Worm (Caenorhabditis elegans) whole organism, L1 larva: Measurements from ENCODE around the gene vps-29.

Experiments
- F16B12.6 ChIP-seq: fragments of 150-350 bp; optimal IDR thresholded peaks from 2 replicates; lab custom pipeline; 2014; ENCODE audit warnings: missing biosample characterization, missing genetic modification characterization
- ama-1 ChIP-seq: fragments of 150-350 bp; optimal IDR thresholded peaks from 2 replicates; lab custom pipeline; 2014
- blmp-1 ChIP-seq: fragments of 150-350 bp; optimal IDR thresholded peaks from 2 replicates; lab custom pipeline; 2014; ENCODE audit warnings: missing biosample characterization, missing genetic modification characterization
- ceh-63 ChIP-seq: fragments of 200-800 bp; sonication (Bioruptor generic); optimal IDR thresholded peaks from 2 replicates; lab custom pipeline; 2018; ENCODE audit warnings: mild to moderate bottlenecking, missing genetic modification characterization, missing compliant biosample characterization
- ceh-82 ChIP-seq, 3 experiments: fragments of 150-350 bp in 1 of 3; sonication (generic microtip) in 2 of 3; optimal IDR thresholded peaks; 2 replicates each; lab custom pipeline; 2014 to 2017; ENCODE audit warnings: missing biosample characterization in 3 of 3, missing genetic modification characterization in 3 of 3
- ces-1 ChIP-seq: fragments of 150-350 bp; optimal IDR thresholded peaks from 2 replicates; lab custom pipeline; 2014; ENCODE audit warnings: missing biosample characterization, missing genetic modification reagents, missing genetic modification characterization
- dsc-1 ChIP-seq: sonication (generic microtip); optimal IDR thresholded peaks from 2 replicates; lab custom pipeline; 2016; ENCODE audit warnings: mild to moderate bottlenecking, missing genetic modification characterization, missing compliant biosample characterization
- efl-1 ChIP-seq, 4 experiments: fragments of 150-350 bp; optimal IDR thresholded peaks in 3 of 4; peaks in 1 of 4; 1 replicate in 1 of 4; 2 replicates in 3 of 4; lab custom pipeline; 2014; ENCODE audit warnings: missing biosample characterization in 2 of 4, missing genetic modification characterization in 2 of 4, missing genetic modification reagents in 2 of 4
- egl-13 ChIP-seq: sonication (generic microtip); optimal IDR thresholded peaks from 2 replicates; lab custom pipeline; 2016; ENCODE audit warnings: missing genotype, missing genetic modification reagents, missing genetic modification characterization, missing compliant biosample characterization
- ets-5 ChIP-seq: fragments of 200-800 bp; sonication (Bioruptor generic); IDR thresholded peaks from 2 replicates; pipeline ENCODE4 v1.3.6; 2022; ENCODE audit warnings: missing genetic modification characterization, missing compliant biosample characterization
- fkh-8 ChIP-seq: sonication (generic microtip); optimal IDR thresholded peaks from 2 replicates; lab custom pipeline; 2016; ENCODE audit warnings: mild to moderate bottlenecking, missing genetic modification characterization, missing compliant biosample characterization
- jun-1 ChIP-seq: fragments of 150-350 bp; optimal IDR thresholded peaks from 2 replicates; lab custom pipeline; 2014; ENCODE audit warnings: missing biosample characterization, missing genetic modification reagents, missing genetic modification characterization
- lin-14 ChIP-seq: fragments of 200-800 bp; sonication (Bioruptor generic); optimal IDR thresholded peaks from 2 replicates; lab custom pipeline; 2018; ENCODE audit warnings: mild to moderate bottlenecking, missing genetic modification characterization, moderate library complexity, missing compliant biosample characterization
- lir-3 ChIP-seq: sonication (generic microtip); optimal IDR thresholded peaks from 2 replicates; lab custom pipeline; 2016; ENCODE audit warnings: mild to moderate bottlenecking, missing genetic modification characterization, moderate library complexity, missing compliant biosample characterization; ENCODE audit not compliant: poor library complexity
- lsy-2 ChIP-seq, 2 experiments: fragments of 150-350 bp; optimal IDR thresholded peaks; 2 replicates each; lab custom pipeline; 2014; ENCODE audit warnings: missing biosample characterization in 2 of 2, missing genetic modification characterization in 2 of 2
- mdl-1 ChIP-seq, 2 experiments: fragments of 150-350 bp; optimal IDR thresholded peaks; 2 replicates each; lab custom pipeline; 2014 to 2017; ENCODE audit warnings: missing biosample characterization in 2 of 2, missing genetic modification characterization in 2 of 2, inconsistent platforms in 1 of 2
- mep-1 ChIP-seq: fragments of 150-350 bp; optimal IDR thresholded peaks from 2 replicates; lab custom pipeline; 2014; ENCODE audit warnings: missing biosample characterization, missing genetic modification characterization
- nhr-11 ChIP-seq: fragments of 150-350 bp; optimal IDR thresholded peaks from 2 replicates; lab custom pipeline; 2014; ENCODE audit warnings: missing biosample characterization, missing genetic modification characterization
- nhr-20 ChIP-seq: sonication (generic microtip); optimal IDR thresholded peaks from 2 replicates; lab custom pipeline; 2016; ENCODE audit warnings: mild to moderate bottlenecking, missing genetic modification characterization, missing compliant biosample characterization
- nhr-71 ChIP-seq: sonication (generic microtip); optimal IDR thresholded peaks from 2 replicates; lab custom pipeline; 2016; ENCODE audit warnings: mild to moderate bottlenecking, missing genetic modification characterization, moderate library complexity, missing compliant biosample characterization
- nhr-84 ChIP-seq: sonication (generic microtip); optimal IDR thresholded peaks from 2 replicates; lab custom pipeline; 2017; ENCODE audit warnings: missing biosample characterization, missing genetic modification characterization
- pag-3 ChIP-seq: sonication (generic microtip); optimal IDR thresholded peaks from 2 replicates; lab custom pipeline; 2017; ENCODE audit warnings: missing genetic modification characterization, mild to moderate bottlenecking, missing compliant biosample characterization, antibody characterized with exemption, borderline replicate concordance; ENCODE audit not compliant: insufficient read depth
- pax-3 ChIP-seq: fragments of 200-800 bp; sonication (Bioruptor generic); optimal IDR thresholded peaks from 2 replicates; lab custom pipeline; 2018; ENCODE audit warnings: mild to moderate bottlenecking, missing genetic modification characterization, moderate library complexity, missing compliant biosample characterization
- rnt-1 ChIP-seq: sonication (generic microtip); optimal IDR thresholded peaks from 2 replicates; lab custom pipeline; 2016; ENCODE audit warnings: mild to moderate bottlenecking, missing genetic modification characterization, moderate library complexity, missing compliant biosample characterization
- snu-23 ChIP-seq: sonication (generic microtip); optimal IDR thresholded peaks from 2 replicates; lab custom pipeline; 2016; ENCODE audit warnings: missing genetic modification characterization, missing compliant biosample characterization
- tbx-2 ChIP-seq: sonication (generic microtip); optimal IDR thresholded peaks from 2 replicates; lab custom pipeline; 2016; ENCODE audit warnings: missing genetic modification characterization, missing compliant biosample characterization
- unc-130 ChIP-seq: fragments of 150-350 bp; optimal IDR thresholded peaks from 2 replicates; lab custom pipeline; 2017; ENCODE audit warnings: missing biosample characterization, missing genetic modification characterization, inconsistent platforms
- unc-62 ChIP-seq: fragments of 150-350 bp; optimal IDR thresholded peaks from 2 replicates; lab custom pipeline; 2014; ENCODE audit warnings: missing biosample characterization, missing genetic modification reagents, missing genetic modification characterization
- unc-86 ChIP-seq: sonication (generic microtip); optimal IDR thresholded peaks from 2 replicates; lab custom pipeline; 2016; ENCODE audit warnings: missing genetic modification characterization, missing compliant biosample characterization
- unc-98 ChIP-seq: fragments of 200-800 bp; sonication (Bioruptor generic); IDR thresholded peaks from 2 replicates; pipeline ENCODE4 v1.3.6; 2022; ENCODE audit warnings: missing genetic modification characterization, missing compliant biosample characterization
- xbp-1 ChIP-seq: sonication (generic microtip); optimal IDR thresholded peaks from 2 replicates; lab custom pipeline; 2016; ENCODE audit warnings: missing genetic modification characterization, missing compliant biosample characterization
- ztf-11 ChIP-seq, 2 experiments: sonication (generic microtip); optimal IDR thresholded peaks; 2 replicates each; lab custom pipeline; 2016 to 2017; ENCODE audit warnings: missing genetic modification characterization in 2 of 2, missing biosample characterization in 1 of 2, missing compliant biosample characterization in 1 of 2
- ztf-4 ChIP-seq: fragments of 150-350 bp; optimal IDR thresholded peaks from 2 replicates; lab custom pipeline; 2014; ENCODE audit warnings: missing biosample characterization, missing genetic modification characterization

The vps-29 gene

DNA sequence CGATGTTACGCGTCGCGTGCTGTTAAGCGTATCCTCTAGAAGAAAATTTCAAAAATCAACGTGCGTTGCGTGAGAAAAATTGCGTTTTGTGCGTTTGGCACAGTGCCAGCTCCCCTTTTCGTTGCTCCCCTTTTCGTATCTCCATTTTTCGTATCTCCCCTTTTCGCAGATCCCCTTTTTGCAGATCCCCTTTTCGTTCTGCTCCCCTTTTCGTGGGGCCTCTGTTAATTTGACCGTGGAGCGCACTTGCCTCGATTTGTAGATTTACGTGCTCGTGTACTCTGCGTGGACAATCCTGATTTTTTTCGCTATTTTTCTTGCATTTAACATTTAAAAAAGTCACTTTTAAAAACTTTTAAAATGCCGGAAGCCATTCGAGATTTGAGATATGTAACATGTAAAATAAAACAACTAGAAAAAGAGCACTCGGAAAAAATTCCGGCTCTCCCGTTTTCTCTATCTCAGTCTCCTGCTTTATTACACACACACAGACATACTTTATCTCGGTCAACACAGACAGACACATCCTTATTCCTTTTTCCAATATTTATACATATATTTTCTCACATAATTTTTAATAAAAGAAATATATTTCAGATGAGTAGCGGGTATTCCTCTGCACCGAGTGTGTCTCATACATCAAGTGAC, 10.9 kb upstream of the vps-29 start, which contains the start of gene ttll-4 (continued):
- TF ChIP-seq unc-86 (peak; percentile 72), fkh-8 (tag; lab: Kevin White, UChicago) (peak; percentile 56), lin-14 (GFP tag; lab: Kevin White, UChicago) (peak; percentile 82), ets-5 (GFP tag; lab: Robert Waterston, UW) (no peak), unc-98 (peak; percentile 72), blmp-1 (tag; lab: Kevin White, UChicago) (no peak), rnt-1 (peak; percentile 85), ztf-4 (tag; lab: Kevin White, UChicago) (no peak), nhr-20 (tag; lab: Kevin White, UChicago) (peak; percentile 36), mdl-1 (tag; optimal IDR thresholded peaks at IDR 0.05; lab: Kevin White, UChicago) (no peak), efl-1 (optimal IDR thresholded peaks at IDR 0.05; lab: Kevin White, UChicago) (peak; percentile 69 to 81), efl-1 (GFP tag; optimal IDR thresholded peaks at IDR 0.05 in 1 of 2; lab: Kevin White, UChicago) (peak; percentile 47 to 80), ztf-11 (tag; optimal IDR thresholded peaks at IDR 0.05; lab: Kevin White, UChicago) (peak in 1 of 2 experiments; percentile 67), nhr-84 (no peak), xbp-1 (peak; percentile 57), snu-23 (GFP tag; lab: Kevin White, UChicago) (peak; percentile 58), egl-13 (peak; percentile 59), pax-3 (tag; lab: Kevin White, UChicago) (peak; percentile 29), lir-3 (peak; percentile 71), jun-1 (tag; lab: Kevin White, UChicago) (no peak), ama-1 (lab: Kevin White, UChicago) (no peak), unc-130 (tag; lab: Kevin White, UChicago) (no peak), ceh-63 (GFP tag; lab: Kevin White, UChicago) (no peak), unc-62 (GFP tag; lab: Kevin White, UChicago) (no peak), nhr-71 (tag; lab: Kevin White, UChicago) (peak; percentile 81), mep-1 (tag; lab: Kevin White, UChicago) (no peak), nhr-11 (tag; lab: Kevin White, UChicago) (no peak)

DNA sequence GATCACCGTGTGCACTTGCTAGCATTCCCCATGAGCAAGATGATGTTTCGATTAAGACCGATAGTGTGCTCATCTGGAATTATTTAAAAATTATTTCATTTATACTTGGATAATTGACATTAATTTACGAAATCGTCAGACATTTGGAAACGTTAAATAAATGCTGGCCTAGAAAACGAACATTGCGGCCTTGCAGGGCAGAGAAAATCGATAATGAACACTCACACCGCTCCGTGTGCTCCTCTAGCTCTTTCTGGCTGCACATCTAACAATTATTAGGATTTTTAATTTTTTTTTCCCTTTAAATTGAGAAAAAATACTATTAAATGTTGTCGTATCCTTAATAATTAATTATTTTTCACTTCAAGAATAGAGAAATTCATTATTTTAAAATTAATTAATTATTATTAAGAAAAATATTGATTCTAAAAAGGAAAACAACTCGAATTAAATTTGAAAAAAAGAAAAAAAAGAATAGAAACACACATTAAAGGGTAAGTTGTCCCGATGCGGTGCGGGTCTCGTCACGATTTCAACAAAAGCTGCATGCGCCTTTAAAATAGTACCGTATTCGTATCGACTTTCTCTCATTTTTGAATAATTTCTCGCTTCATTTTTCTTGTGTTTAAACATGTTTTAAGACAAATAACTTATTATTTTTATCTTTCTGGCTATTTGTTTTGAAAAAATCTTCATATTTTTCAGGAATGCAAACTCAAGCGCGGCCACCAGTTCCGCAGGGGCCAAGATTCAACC, 7.4 kb upstream of the vps-29 start, which contains the start of the genes gtf-2H3 and ham-3:
gtf-2H3 (minus strand) TSS at position 73 of the 756 bp plus-strand sequence.
ham-3 (plus strand) TSS at position 706 of the 756 bp plus-strand sequence.
- TF ChIP-seq lsy-2 (tag; optimal IDR thresholded peaks at IDR 0.05; lab: Kevin White, UChicago): peak in 1 of 2 experiments; percentile 28
- no peak for TF ChIP-seq unc-86
- peak in 1 of 3 experiments; percentile 15 for TF ChIP-seq ceh-82 (tag; optimal IDR thresholded peaks at IDR 0.05; lab: Kevin White, UChicago)
- peak; percentile 59 for TF ChIP-seq lin-14 (GFP tag; lab: Kevin White, UChicago)
- TF ChIP-seq lir-3: peak; percentile 32
- peak; percentile 19 for TF ChIP-seq rnt-1
- peak in 1 of 2 experiments; percentile 6 for TF ChIP-seq ztf-11 (tag; optimal IDR thresholded peaks at IDR 0.05; lab: Kevin White, UChicago)
- TF ChIP-seq ama-1 (lab: Kevin White, UChicago): no peak
- no peak for TF ChIP-seq egl-13
- no peak for TF ChIP-seq tbx-2 (tag; lab: Kevin White, UChicago)
- peak; percentile 2 for TF ChIP-seq mep-1 (tag; lab: Kevin White, UChicago)
- TF ChIP-seq ceh-63 (GFP tag; lab: Kevin White, UChicago): no peak
- peak; percentile 15 for TF ChIP-seq F16B12.6
- peak; percentile 6 for TF ChIP-seq dsc-1 (tag; lab: Kevin White, UChicago)
- TF ChIP-seq efl-1 (optimal IDR thresholded peaks at IDR 0.05; lab: Kevin White, UChicago): peak; percentile 13 to 28
- peak; percentile 3 to 35 for TF ChIP-seq efl-1 (GFP tag; optimal IDR thresholded peaks at IDR 0.05 in 1 of 2; lab: Kevin White, UChicago)

DNA sequence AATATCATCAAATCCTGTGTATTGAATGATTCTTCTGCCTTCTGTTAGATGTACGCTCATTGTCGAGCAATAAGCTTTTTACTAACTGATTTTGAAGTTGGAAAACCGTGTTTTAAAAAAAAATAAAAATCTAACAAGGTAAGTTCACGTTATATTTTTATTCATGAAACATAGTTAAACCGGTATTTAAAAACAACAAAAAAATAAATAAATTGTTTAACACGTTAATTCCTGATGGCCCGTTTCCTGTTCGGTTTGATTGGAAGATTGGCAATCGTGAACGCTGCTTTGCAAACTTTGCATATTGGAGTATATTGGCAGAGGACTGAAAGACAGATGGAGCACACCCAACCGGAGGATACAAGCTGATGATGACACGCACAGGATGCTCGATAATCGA, 6.0 kb upstream of the vps-29 start, which contains the start of gene ZK1128.3:
ZK1128.3 (minus strand) TSS at position 101 of the 400 bp plus-strand sequence.
- TF ChIP-seq pag-3 (tag; lab: Kevin White, UChicago) (no peak), ces-1 (GFP tag; lab: Kevin White, UChicago) (no peak)
- TF ChIP-seq, all 84 proteins: peak for 0
